Fruit fly (Drosophila melanogaster) whole organism, wandering third instar larva: ENCODE results near the gene Ubc4.

Experiments used
- Abd-B ChIP-seq: fragments of >200 bp; optimal IDR thresholded peaks from 2 replicates; lab custom pipeline; 2017; ENCODE audit warnings: missing biosample characterization, missing genetic modification characterization
- CG32264 ChIP-seq: fragments of 200-800 bp; sonication (Bioruptor generic); optimal IDR thresholded peaks from 2 replicates; lab custom pipeline; 2016; ENCODE audit warnings: missing biosample characterization, missing genetic modification characterization
- Jra ChIP-seq: sonication (Bioruptor generic); optimal IDR thresholded peaks from 2 replicates; lab custom pipeline; 2016; ENCODE audit warnings: missing biosample characterization, missing genetic modification characterization
- Myc ChIP-seq: fragments of >200 bp; optimal IDR thresholded peaks from 2 replicates; lab custom pipeline; 2017
- Rel ChIP-seq, 2 experiments: fragments of 200-800 bp; sonication (Bioruptor generic) in 1 of 2; optimal IDR thresholded peaks; 2 replicates in 1 of 2; 3 replicates in 1 of 2; lab custom pipeline; 2016 to 2019; ENCODE audit warnings: mild to moderate bottlenecking in 2 of 2, missing biosample characterization in 2 of 2, missing genetic modification characterization in 2 of 2, moderate library complexity in 1 of 2
- Sp1 ChIP-seq: fragments of 200-800 bp; sonication (Bioruptor generic); optimal IDR thresholded peaks from 3 replicates; lab custom pipeline; 2019; ENCODE audit warnings: missing biosample characterization, mild to moderate bottlenecking, missing genetic modification characterization, moderate library complexity
- ey ChIP-seq: fragments of 200-800 bp; sonication (Bioruptor generic); optimal IDR thresholded peaks from 2 replicates; lab custom pipeline; 2016; ENCODE audit warnings: missing biosample characterization, missing genetic modification characterization
- foxo ChIP-seq, 2 experiments: fragments of 200-800 bp; sonication (Bioruptor generic); optimal IDR thresholded peaks; 2 replicates in 1 of 2; 3 replicates in 1 of 2; lab custom pipeline; 2016 to 2017; ENCODE audit warnings: missing biosample characterization in 2 of 2, missing genetic modification characterization in 2 of 2
- sv ChIP-seq: fragments of 200-800 bp; sonication (Bioruptor generic); optimal IDR thresholded peaks from 3 replicates; lab custom pipeline; 2016; ENCODE audit warnings: missing biosample characterization, missing genetic modification characterization
- usp ChIP-seq: fragments of >200 bp; optimal IDR thresholded peaks from 2 replicates; lab custom pipeline; 2017; ENCODE audit warnings: missing biosample characterization, missing genetic modification characterization

DNA sequence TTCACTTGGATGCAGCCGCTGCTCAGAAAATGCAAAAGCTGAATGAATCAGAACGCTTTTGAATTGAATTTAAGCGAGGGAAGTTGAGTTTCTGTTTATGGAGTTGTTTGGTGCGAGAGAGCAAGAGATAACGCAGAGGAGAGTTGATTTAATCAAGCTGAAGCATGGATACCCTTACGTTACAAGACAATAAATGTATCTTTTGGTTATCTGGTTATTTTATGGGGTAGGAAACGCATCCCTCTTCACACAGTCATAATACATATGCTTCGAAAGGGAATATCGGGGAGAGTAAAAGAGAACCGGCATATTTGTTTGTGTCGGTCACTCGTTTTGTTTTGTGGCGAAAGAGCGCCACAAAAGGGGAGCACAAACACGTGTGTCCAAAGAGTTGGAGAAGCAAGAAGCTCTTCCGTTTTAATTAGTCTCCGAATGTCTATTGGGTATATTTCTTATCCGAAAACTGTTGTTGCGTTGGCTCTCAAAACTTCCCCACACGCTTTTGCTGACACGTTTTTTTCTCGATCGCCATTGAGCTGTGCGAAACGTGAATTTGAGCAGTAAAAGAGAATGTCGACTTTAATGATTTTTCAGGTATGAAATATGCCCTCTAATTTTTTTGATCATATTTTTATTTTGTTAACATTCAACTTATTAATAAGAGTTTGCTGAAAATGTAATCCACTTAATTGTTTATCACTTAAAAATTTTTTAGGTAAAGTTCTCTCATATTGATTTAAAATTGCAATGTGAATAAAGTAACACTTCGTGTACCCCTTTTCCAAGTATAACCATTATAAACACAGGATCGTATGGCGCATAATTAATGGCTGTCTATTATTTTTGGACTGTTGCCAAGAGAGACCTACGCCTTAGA, 1.2 kb upstream of the Ubc4 start, which contains the start of gene Prps:
- TF ChIP-seq CG32264 (GFP tag; lab: Kevin White, UChicago): peak; percentile 16
- peak; percentile 85 for TF ChIP-seq Sp1 (GFP tag; lab: Kevin White, UChicago)
- TF ChIP-seq Myc (lab: Kevin White, UChicago): no peak
- TF ChIP-seq ey (GFP tag; lab: Kevin White, UChicago): peak; percentile 82
- no peak for TF ChIP-seq Abd-B (GFP tag; lab: Kevin White, UChicago)
- peak; percentile 47 to 90 for TF ChIP-seq foxo (GFP tag; optimal IDR thresholded peaks at IDR 0.05; lab: Kevin White, UChicago)
- peak; percentile 67 for TF ChIP-seq Rel (GFP tag; optimal IDR thresholded peaks at IDR 0.05; lab: Kevin White, UChicago)
- TF ChIP-seq Rel (tag; optimal IDR thresholded peaks at IDR 0.05; lab: Kevin White, UChicago): peak; percentile 74
- peak; percentile 23 for TF ChIP-seq sv (GFP tag; lab: Kevin White, UChicago)
- TF ChIP-seq usp: no peak
- peak; percentile 67 for TF ChIP-seq Jra (GFP tag; lab: Kevin White, UChicago)
